Fruit fly (Drosophila melanogaster) whole organism, pupa: ENCODE data around the gene Atat.

Experiments used
- CG15710 ChIP-seq: fragments of 200-800 bp; sonication (Bioruptor generic); optimal IDR thresholded peaks from 2 replicates; lab custom pipeline; 2018; ENCODE audit warnings: missing biosample characterization, mild to moderate bottlenecking, missing genetic modification characterization, moderate library complexity
- CG8301 ChIP-seq: fragments of 200-800 bp; sonication (Bioruptor generic); optimal IDR thresholded peaks from 2 replicates; lab custom pipeline; 2018; ENCODE audit warnings: missing biosample characterization, mild to moderate bottlenecking, missing genetic modification characterization
- Ets98B ChIP-seq: fragments of 200-800 bp; sonication (Bioruptor generic); IDR thresholded peaks from 2 replicates; pipeline ENCODE4 v1.3.6; 2022; ENCODE audit warnings: missing biosample characterization, missing genetic modification characterization
- Snoo ChIP-seq: fragments of 200-800 bp; sonication (Bioruptor generic); optimal IDR thresholded peaks from 3 replicates; lab custom pipeline; 2017; ENCODE audit warnings: missing biosample characterization, mild to moderate bottlenecking, missing genetic modification characterization, inconsistent platforms
- gl ChIP-seq: fragments of 200-800 bp; sonication (Bioruptor generic); optimal IDR thresholded peaks from 2 replicates; lab custom pipeline; 2018; ENCODE audit warnings: missing biosample characterization, mild to moderate bottlenecking, missing genetic modification characterization

dm6 chr3L:9384445-9385079 is 42.0 kb downstream of the Atat start:
- TF ChIP-seq CG15710 (tag; lab: Kevin White, UChicago): no peak
- TF ChIP-seq Ets98B: no peak
- no peak for TF ChIP-seq CG8301 (tag; lab: Kevin White, UChicago)
- TF ChIP-seq Snoo: no peak
- no peak for TF ChIP-seq gl (tag; lab: Kevin White, UChicago)
